Worm (Caenorhabditis elegans) whole organism, L4/young adult: ENCODE measurements around the gene K10H10.7.

ENCODE experiments used
- W03F9.2 ChIP-seq: fragments of 150-350 bp; optimal IDR thresholded peaks from 2 replicates; lab custom pipeline; 2014; ENCODE audit warnings: missing biosample characterization, missing genetic modification characterization
- dao-5 ChIP-seq: sonication (generic microtip); optimal IDR thresholded peaks from 2 replicates; lab custom pipeline; 2016; ENCODE audit warnings: missing genotype, missing genetic modification characterization, moderate library complexity, missing compliant biosample characterization
- him-1 ChIP-seq: sonication (generic microtip); optimal IDR thresholded peaks from 2 replicates; lab custom pipeline; 2016; ENCODE audit warnings: missing genotype, missing genetic modification reagents, missing genetic modification characterization, missing compliant biosample characterization

ce11 chrII:14525013-14525412 lies 17.6 kb upstream of the K10H10.7 start, which contains the start of gene F57C2.4:
- TF ChIP-seq dao-5: no peak
- TF ChIP-seq W03F9.2 (tag; lab: Kevin White, UChicago): no peak
- TF ChIP-seq him-1 (tag; lab: Kevin White, UChicago): no peak
